Worm (Caenorhabditis elegans) whole organism, L2 larva: ENCODE measurements around the gene ama-1.

Experiments used
- nhr-10 ChIP-seq: sonication (generic microtip); optimal IDR thresholded peaks from 2 replicates; lab custom pipeline; 2017; ENCODE audit warnings: missing biosample characterization, missing genetic modification characterization
- nhr-11 ChIP-seq: fragments of 150-350 bp; optimal IDR thresholded peaks from 2 replicates; lab custom pipeline; 2014; ENCODE audit warnings: missing biosample characterization, missing genetic modification characterization
- nhr-77 ChIP-seq: fragments of 150-350 bp; optimal IDR thresholded peaks from 2 replicates; lab custom pipeline; 2014; ENCODE audit warnings: missing biosample characterization, missing genetic modification characterization

DNA sequence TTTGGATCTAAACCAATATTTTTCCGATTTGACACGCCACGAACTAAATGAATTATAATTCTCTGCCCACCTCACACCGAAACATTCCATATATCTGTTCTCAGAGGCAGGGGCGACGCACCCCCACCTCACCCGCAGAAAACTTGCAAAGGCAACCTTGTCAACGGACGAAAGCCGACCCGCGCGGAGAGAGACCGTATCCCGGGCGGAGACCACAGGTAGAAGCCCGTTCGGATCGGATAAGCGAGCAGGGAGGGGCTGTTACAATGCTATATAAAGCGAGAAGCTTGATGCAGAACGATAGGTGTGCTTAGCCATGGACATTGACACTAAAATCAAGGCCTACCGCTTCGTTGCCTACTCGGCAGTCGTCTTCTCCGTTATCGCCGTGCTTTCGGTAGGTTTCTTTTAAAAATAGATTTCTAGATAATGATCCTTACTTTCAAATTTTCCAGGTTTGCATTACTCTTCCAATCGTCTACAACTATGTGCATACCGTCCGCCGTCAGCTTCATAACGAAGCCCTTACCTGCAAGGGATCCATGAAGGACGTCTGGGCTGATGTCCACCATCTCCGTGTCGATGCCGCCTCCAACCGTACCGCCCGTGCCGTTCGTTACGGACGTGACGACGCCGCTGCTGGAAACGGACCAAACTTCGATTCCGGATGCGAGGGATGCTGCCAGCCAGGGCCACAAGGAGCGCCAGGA, 12.4 kb upstream of the ama-1 start, which contains the start of the genes zipt-2.2 and dpy-13:
- TF ChIP-seq nhr-10 (tag; lab: Kevin White, UChicago) (no peak), nhr-77 (no peak), nhr-11 (tag; lab: Kevin White, UChicago) (no peak)
